Fruit fly (Drosophila melanogaster): ENCODE data around the gene bsh.

- TF ChIP-seq Hr39 (GFP tag; optimal IDR thresholded peaks at IDR 0.05) (no peak), OdsH (GFP tag; optimal IDR thresholded peaks at IDR 0.05) (no peak), Sox15 (GFP tag; optimal IDR thresholded peaks at IDR 0.05) (no peak), CG8319 (GFP tag; optimal IDR thresholded peaks at IDR 0.05) (no peak), Eip78C (GFP tag) (no peak), Hr4 (GFP tag; optimal IDR thresholded peaks at IDR 0.05) (no peak), CG1621 (tag; optimal IDR thresholded peaks at IDR 0.05) (no peak), CG7368 (GFP tag; optimal IDR thresholded peaks at IDR 0.05) (no peak), CG6808 (GFP tag; optimal IDR thresholded peaks at IDR 0.05) (no peak)
Measured at dm6 chr2L:19796111-19796451, 27.2 kb upstream of the bsh start, which contains the start of gene sick.
